Fruit fly (Drosophila melanogaster) whole organism, prepupa: ENCODE results near the gene Ip259.

Experiments
- CG34406 ChIP-seq: fragments of 200-800 bp; sonication (Bioruptor generic); optimal IDR thresholded peaks from 3 replicates; lab custom pipeline; 2016; ENCODE audit warnings: missing biosample characterization, missing genetic modification characterization
- CG6276 ChIP-seq: fragments of 200-800 bp; sonication (Bioruptor generic); optimal IDR thresholded peaks from 2 replicates; lab custom pipeline; 2017; ENCODE audit warnings: missing biosample characterization, mild to moderate bottlenecking, missing genetic modification characterization
- CG6792 ChIP-seq: fragments of 200-800 bp; sonication (Bioruptor generic); optimal IDR thresholded peaks from 3 replicates; lab custom pipeline; 2016; ENCODE audit warnings: missing biosample characterization, missing genetic modification characterization
- CG6808 ChIP-seq: fragments of 200-800 bp; sonication (Bioruptor generic); optimal IDR thresholded peaks from 3 replicates; lab custom pipeline; 2017; ENCODE audit warnings: missing biosample characterization, missing genetic modification characterization, mild to moderate bottlenecking, moderate library complexity, missing genetic modification reagents
- CG6854 ChIP-seq: fragments of 200-800 bp; sonication (Bioruptor generic); optimal IDR thresholded peaks from 2 replicates; lab custom pipeline; 2017; ENCODE audit warnings: missing biosample characterization, mild to moderate bottlenecking, missing genetic modification characterization
- CG9139 ChIP-seq: fragments of 200-800 bp; sonication (Bioruptor generic); optimal IDR thresholded peaks from 3 replicates; lab custom pipeline; 2017; ENCODE audit warnings: missing biosample characterization, mild to moderate bottlenecking, missing genetic modification characterization
- Eip78C ChIP-seq: fragments of 200-800 bp; sonication (Bioruptor generic); peaks from one replicate; lab custom pipeline; 2016; ENCODE audit warnings: missing biosample characterization, missing genetic modification characterization
- Ets21C ChIP-seq: fragments of 200-800 bp; sonication (Bioruptor generic); optimal IDR thresholded peaks from 3 replicates; lab custom pipeline; 2016; ENCODE audit warnings: missing biosample characterization, missing genetic modification characterization
- Smox ChIP-seq: fragments of 200-800 bp; sonication (Bioruptor generic); optimal IDR thresholded peaks from 3 replicates; lab custom pipeline; 2016; ENCODE audit warnings: missing biosample characterization, missing genetic modification characterization
- Sox15 ChIP-seq: fragments of 200-800 bp; sonication (Bioruptor generic); optimal IDR thresholded peaks from 3 replicates; lab custom pipeline; 2016; ENCODE audit warnings: missing biosample characterization, missing genetic modification characterization
- achi ChIP-seq: fragments of 200-800 bp; sonication (Bioruptor generic); optimal IDR thresholded peaks from 3 replicates; lab custom pipeline; 2016; ENCODE audit warnings: missing biosample characterization, missing genetic modification characterization

DNA sequence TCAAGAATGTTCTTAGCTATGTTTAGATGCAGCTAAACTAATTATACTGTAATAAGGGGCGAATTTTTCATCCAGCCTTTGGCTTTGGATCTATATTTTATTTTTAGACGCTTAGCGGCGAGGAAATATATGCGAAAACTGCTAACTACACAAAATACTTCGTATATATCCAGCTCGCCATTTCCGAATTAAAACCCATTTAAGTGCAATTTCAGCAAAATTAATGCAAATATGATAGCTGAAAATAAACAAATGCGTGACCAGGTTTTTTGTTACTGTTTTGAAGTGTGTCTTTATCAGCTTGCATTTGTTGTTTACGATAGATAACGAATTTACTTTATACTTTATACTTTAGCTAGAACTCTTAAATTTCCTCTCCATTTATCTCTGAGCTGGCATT is 13.1 kb upstream of the Ip259 start:
- TF ChIP-seq achi (GFP tag; lab: Kevin White, UChicago) (no peak), Sox15 (GFP tag; lab: Kevin White, UChicago) (no peak), Eip78C (GFP tag; lab: Kevin White, UChicago) (no peak), CG9139 (GFP tag; lab: Kevin White, UChicago) (no peak), CG6792 (GFP tag; lab: Kevin White, UChicago) (no peak), Smox (GFP tag; lab: Kevin White, UChicago) (no peak), CG6808 (GFP tag; lab: Kevin White, UChicago) (no peak), Ets21C (GFP tag; lab: Kevin White, UChicago) (no peak), CG6276 (no peak), CG6854 (no peak), CG34406 (GFP tag; lab: Kevin White, UChicago) (no peak)
